Worm (Caenorhabditis elegans) whole organism, L3 larva: ENCODE results near the gene unc-2.

ENCODE experiments used
- R02D3.7 ChIP-seq: fragments of 150-350 bp; optimal IDR thresholded peaks from 2 replicates; lab custom pipeline; 2014; ENCODE audit warnings: missing biosample characterization, missing genetic modification characterization
- ZK546.5 ChIP-seq: sonication (generic microtip); optimal IDR thresholded peaks from 2 replicates; lab custom pipeline; 2017; ENCODE audit warnings: missing biosample characterization, missing genetic modification characterization
- aly-2 ChIP-seq: fragments of 150-350 bp; optimal IDR thresholded peaks from 2 replicates; lab custom pipeline; 2014; ENCODE audit warnings: missing biosample characterization, missing genetic modification characterization
- ama-1 ChIP-seq: fragments of 150-350 bp; optimal IDR thresholded peaks from 2 replicates; lab custom pipeline; 2018
- ceh-16 ChIP-seq: sonication (generic microtip); optimal IDR thresholded peaks from 2 replicates; lab custom pipeline; 2017; ENCODE audit warnings: missing biosample characterization, missing genetic modification characterization
- ceh-28 ChIP-seq: fragments of 150-350 bp; optimal IDR thresholded peaks from 2 replicates; lab custom pipeline; 2014; ENCODE audit warnings: missing biosample characterization, missing genetic modification reagents, missing genetic modification characterization
- ceh-82 ChIP-seq: fragments of 150-350 bp; optimal IDR thresholded peaks from 2 replicates; lab custom pipeline; 2014; ENCODE audit warnings: missing biosample characterization, missing genetic modification characterization
- ceh-9 ChIP-seq: sonication (generic microtip); optimal IDR thresholded peaks from 2 replicates; lab custom pipeline; 2018; ENCODE audit warnings: missing biosample characterization, missing genetic modification characterization
- daf-12 ChIP-seq: fragments of 150-350 bp; optimal IDR thresholded peaks from 2 replicates; lab custom pipeline; 2014; ENCODE audit warnings: missing biosample characterization, missing genetic modification reagents, missing genetic modification characterization
- egl-27 ChIP-seq: sonication (generic microtip); optimal IDR thresholded peaks from 4 replicates; lab custom pipeline; 2017; ENCODE audit warnings: missing biosample characterization, missing genetic modification reagents, missing genetic modification characterization
- egl-5 ChIP-seq: fragments of 150-350 bp; optimal IDR thresholded peaks from 2 replicates; lab custom pipeline; 2017; ENCODE audit warnings: missing biosample characterization, missing genetic modification reagents, missing genetic modification characterization, inconsistent platforms
- elt-1 ChIP-seq: fragments of 150-350 bp; optimal IDR thresholded peaks from 2 replicates; lab custom pipeline; 2014; ENCODE audit warnings: missing biosample characterization, missing genetic modification characterization
- elt-2 ChIP-seq: sonication (generic microtip); optimal IDR thresholded peaks from 2 replicates; lab custom pipeline; 2016; ENCODE audit warnings: missing genetic modification reagents, mild to moderate bottlenecking, missing genetic modification characterization, missing compliant biosample characterization
- elt-3 ChIP-seq, 3 experiments: fragments of 150-350 bp in 1 of 3; sonication (generic microtip) in 2 of 3; optimal IDR thresholded peaks; 2 replicates in 2 of 3; 4 replicates in 1 of 3; lab custom pipeline; 2014 to 2017; ENCODE audit warnings: missing biosample characterization in 3 of 3, missing genetic modification characterization in 3 of 3
- eor-1 ChIP-seq, 2 experiments: fragments of 150-350 bp; optimal IDR thresholded peaks; 2 replicates each; lab custom pipeline; 2014 to 2018; ENCODE audit warnings: missing biosample characterization in 2 of 2, missing genetic modification characterization in 2 of 2
- fkh-10 ChIP-seq: sonication (generic microtip); optimal IDR thresholded peaks from 2 replicates; lab custom pipeline; 2017; ENCODE audit warnings: missing biosample characterization, missing genetic modification reagents, missing genetic modification characterization
- fkh-2 ChIP-seq: fragments of 150-350 bp; optimal IDR thresholded peaks from 2 replicates; lab custom pipeline; 2014; ENCODE audit warnings: missing biosample characterization, missing genetic modification reagents, missing genetic modification characterization
- fos-1 ChIP-seq: fragments of 150-350 bp; optimal IDR thresholded peaks from 2 replicates; lab custom pipeline; 2014; ENCODE audit warnings: missing biosample characterization, missing genetic modification characterization
- hmg-11 ChIP-seq: sonication (generic microtip); optimal IDR thresholded peaks from 2 replicates; lab custom pipeline; 2016; ENCODE audit warnings: missing genetic modification characterization, missing compliant biosample characterization
- jun-1 ChIP-seq: fragments of 150-350 bp; optimal IDR thresholded peaks from 2 replicates; lab custom pipeline; 2014; ENCODE audit warnings: missing biosample characterization, missing genetic modification reagents, missing genetic modification characterization
- lin-15B ChIP-seq: fragments of 150-350 bp; optimal IDR thresholded peaks from 2 replicates; lab custom pipeline; 2014; ENCODE audit warnings: missing biosample characterization, missing genetic modification characterization
- lin-39 ChIP-seq: fragments of 150-350 bp; optimal IDR thresholded peaks from 2 replicates; lab custom pipeline; 2018; ENCODE audit warnings: missing biosample characterization, missing genetic modification reagents, missing genetic modification characterization
- lsy-12 ChIP-seq: sonication (generic microtip); optimal IDR thresholded peaks from 2 replicates; lab custom pipeline; 2016; ENCODE audit warnings: mild to moderate bottlenecking, missing genetic modification characterization, missing compliant biosample characterization
- mdl-1 ChIP-seq: fragments of 150-350 bp; optimal IDR thresholded peaks from 2 replicates; lab custom pipeline; 2014; ENCODE audit warnings: missing biosample characterization, missing genetic modification characterization
- mml-1 ChIP-seq: fragments of 150-350 bp; sonication (generic microtip); optimal IDR thresholded peaks from 3 replicates; lab custom pipeline; 2014; ENCODE audit warnings: missing biosample characterization, missing genetic modification characterization
- nfya-1 ChIP-seq: sonication (generic microtip); optimal IDR thresholded peaks from 2 replicates; lab custom pipeline; 2017; ENCODE audit warnings: missing genetic modification characterization, mild to moderate bottlenecking, missing compliant biosample characterization, antibody characterized with exemption, moderate library complexity; ENCODE audit not compliant: insufficient read depth
- nhr-11 ChIP-seq: fragments of 150-350 bp; optimal IDR thresholded peaks from 2 replicates; lab custom pipeline; 2014; ENCODE audit warnings: missing biosample characterization, missing genetic modification characterization
- nhr-12 ChIP-seq: fragments of 150-350 bp; optimal IDR thresholded peaks from 2 replicates; lab custom pipeline; 2014; ENCODE audit warnings: missing biosample characterization, missing genetic modification characterization
- nhr-23 ChIP-seq: fragments of 150-350 bp; optimal IDR thresholded peaks from 2 replicates; lab custom pipeline; 2014; ENCODE audit warnings: missing biosample characterization, missing genetic modification reagents, missing genetic modification characterization
- nhr-237 ChIP-seq: fragments of 150-350 bp; optimal IDR thresholded peaks from 2 replicates; lab custom pipeline; 2014; ENCODE audit warnings: missing biosample characterization, missing genetic modification characterization
- nhr-25 ChIP-seq: sonication (generic microtip); optimal IDR thresholded peaks from 2 replicates; lab custom pipeline; 2017; ENCODE audit warnings: missing biosample characterization, missing genetic modification characterization
- nhr-28 ChIP-seq: fragments of 150-350 bp; optimal IDR thresholded peaks from 2 replicates; lab custom pipeline; 2014; ENCODE audit warnings: missing biosample characterization, missing genetic modification characterization
- nhr-43 ChIP-seq: sonication (generic microtip); optimal IDR thresholded peaks from 2 replicates; lab custom pipeline; 2016; ENCODE audit warnings: mild to moderate bottlenecking, missing genetic modification characterization, missing compliant biosample characterization; ENCODE audit not compliant: poor library complexity, severe bottlenecking
- nhr-67 ChIP-seq: fragments of 150-350 bp; optimal IDR thresholded peaks from 2 replicates; lab custom pipeline; 2014; ENCODE audit warnings: missing biosample characterization, missing genetic modification characterization
- nhr-76 ChIP-seq: fragments of 150-350 bp; sonication (generic microtip); optimal IDR thresholded peaks from 5 replicates; lab custom pipeline; 2014; ENCODE audit warnings: missing biosample characterization, missing genetic modification characterization
- nhr-77 ChIP-seq: fragments of 150-350 bp; optimal IDR thresholded peaks from 2 replicates; lab custom pipeline; 2014; ENCODE audit warnings: missing biosample characterization, missing genetic modification characterization
- pha-4 ChIP-seq: fragments of 150-350 bp; optimal IDR thresholded peaks from 2 replicates; lab custom pipeline; 2014; ENCODE audit warnings: missing biosample characterization, missing genetic modification reagents, missing genetic modification characterization
- pqm-1 ChIP-seq: fragments of 150-350 bp; optimal IDR thresholded peaks from 2 replicates; lab custom pipeline; 2017; ENCODE audit warnings: missing biosample characterization, missing genetic modification characterization, inconsistent platforms
- sea-2 ChIP-seq: fragments of 150-350 bp; sonication (generic microtip); optimal IDR thresholded peaks from 4 replicates; lab custom pipeline; 2014; ENCODE audit warnings: missing biosample characterization, missing genetic modification reagents, missing genetic modification characterization
- skn-1 ChIP-seq: fragments of 150-350 bp; optimal IDR thresholded peaks from 2 replicates; lab custom pipeline; 2014; ENCODE audit warnings: missing biosample characterization, missing genetic modification characterization
- snpc-4 ChIP-seq: fragments of 150-350 bp; optimal IDR thresholded peaks from 2 replicates; lab custom pipeline; 2014; ENCODE audit warnings: missing biosample characterization, missing genetic modification characterization
- tbx-2 ChIP-seq: sonication (generic microtip); optimal IDR thresholded peaks from 2 replicates; lab custom pipeline; 2016; ENCODE audit warnings: mild to moderate bottlenecking, missing genetic modification characterization, missing compliant biosample characterization
- unc-39 ChIP-seq: sonication (generic microtip); optimal IDR thresholded peaks from 4 replicates; lab custom pipeline; 2017; ENCODE audit warnings: missing biosample characterization, missing genetic modification characterization
- unc-62 ChIP-seq: fragments of 150-350 bp; sonication (generic microtip); optimal IDR thresholded peaks from 4 replicates; lab custom pipeline; 2014; ENCODE audit warnings: missing biosample characterization, missing genetic modification reagents, missing genetic modification characterization
- zag-1 ChIP-seq: fragments of 150-350 bp; optimal IDR thresholded peaks from 2 replicates; lab custom pipeline; 2014; ENCODE audit warnings: missing biosample characterization, missing genetic modification characterization
- ztf-11 ChIP-seq: fragments of 150-350 bp; optimal IDR thresholded peaks from 2 replicates; lab custom pipeline; 2014; ENCODE audit warnings: missing biosample characterization, missing genetic modification characterization
- ztf-4 ChIP-seq: fragments of 150-350 bp; optimal IDR thresholded peaks from 2 replicates; lab custom pipeline; 2014; ENCODE audit warnings: missing biosample characterization, missing genetic modification characterization

The unc-2 gene

DNA sequence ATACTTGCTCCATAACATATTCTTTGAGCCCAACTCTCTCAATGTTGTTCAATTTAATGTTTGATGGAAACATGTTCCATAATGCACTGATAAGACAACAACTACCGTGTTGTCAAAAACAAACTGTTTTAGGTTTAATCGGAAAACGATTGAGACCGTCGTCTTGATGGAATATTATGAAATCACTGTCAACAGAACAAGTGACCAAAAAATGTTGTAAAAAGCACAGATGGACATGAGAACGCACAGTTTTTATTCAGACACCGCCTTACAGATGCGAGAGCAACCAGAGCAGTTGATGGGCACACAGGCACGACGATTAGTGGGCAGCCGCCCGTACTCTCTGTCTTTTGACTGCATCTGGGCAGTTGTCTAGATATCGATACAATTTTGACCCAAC is 70.3 kb downstream of the unc-2 start:
- no peak for TF ChIP-seq jun-1 (tag; lab: Kevin White, UChicago)
- no peak for TF ChIP-seq nhr-11 (tag; lab: Kevin White, UChicago)
- TF ChIP-seq ama-1 (lab: Kevin White, UChicago), result no peak
- TF ChIP-seq hmg-11 (tag; lab: Kevin White, UChicago), result no peak
- TF ChIP-seq eor-1 (tag; optimal IDR thresholded peaks at IDR 0.05; lab: Kevin White, UChicago), result no peak
- peak; percentile 43 for TF ChIP-seq pqm-1 (tag; lab: Kevin White, UChicago)
- TF ChIP-seq zag-1 (tag; lab: Kevin White, UChicago), result no peak
- no peak for TF ChIP-seq elt-1
- TF ChIP-seq pha-4 (tag; lab: Kevin White, UChicago), result no peak
- no peak for TF ChIP-seq nhr-12
- TF ChIP-seq nhr-23, result no peak
- no peak for TF ChIP-seq ceh-9
- TF ChIP-seq elt-2 (tag; lab: Kevin White, UChicago), result peak; percentile 49

DNA sequence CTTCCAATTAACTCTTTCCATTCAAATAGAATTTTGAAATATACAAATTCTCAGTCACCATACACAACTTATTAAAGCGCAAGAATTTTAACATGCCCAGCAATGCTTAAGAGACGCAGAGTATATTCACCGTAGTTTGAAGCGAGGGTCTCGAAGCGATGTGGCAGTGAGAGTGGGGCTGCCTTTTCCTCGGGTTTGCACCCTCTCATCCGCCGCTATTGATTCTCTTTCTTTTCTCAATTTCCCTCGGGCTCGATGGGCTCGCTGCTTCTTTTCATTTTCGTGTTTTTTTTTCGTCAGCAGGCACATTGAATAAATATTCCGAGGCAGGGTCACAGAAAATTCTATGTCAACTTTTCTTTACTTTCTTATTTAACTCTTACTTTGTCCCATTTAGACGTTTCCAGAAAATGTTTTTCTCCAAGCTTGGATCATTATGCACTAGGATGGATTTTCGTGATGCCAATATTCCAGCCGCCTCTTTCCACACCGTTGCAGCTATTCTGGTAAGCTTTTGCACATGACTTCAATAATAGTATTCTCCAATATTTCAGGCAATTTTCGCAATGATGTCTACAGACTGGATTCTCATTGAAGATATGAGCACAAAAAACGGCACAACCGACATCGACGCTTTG is 74.6 kb downstream of the unc-2 start, which contains the start of gene T14G11.1:
T14G11.1 (plus strand) TSS at position 408 of the 638 bp plus-strand sequence.
- peak; percentile 89 for TF ChIP-seq hmg-11 (tag; lab: Kevin White, UChicago)
- TF ChIP-seq ztf-11, result no peak
- peak; percentile 53 for TF ChIP-seq nhr-43 (tag; lab: Kevin White, UChicago)
- TF ChIP-seq aly-2 (tag; lab: Kevin White, UChicago), result no peak
- no peak for TF ChIP-seq nhr-77
- TF ChIP-seq skn-1, result peak; percentile 65
- TF ChIP-seq fos-1 (tag; lab: Kevin White, UChicago), result no peak
- no peak for TF ChIP-seq mml-1 (tag; lab: Kevin White, UChicago)
- TF ChIP-seq ceh-16 (tag; lab: Kevin White, UChicago), result no peak
- peak; percentile 40 for TF ChIP-seq elt-2 (tag; lab: Kevin White, UChicago)
- no peak for TF ChIP-seq nhr-237 (tag; lab: Kevin White, UChicago)
- TF ChIP-seq unc-62, result no peak
- no peak for TF ChIP-seq elt-3 (tag; optimal IDR thresholded peaks at IDR 0.05; lab: Kevin White, UChicago)
- TF ChIP-seq nhr-28 (tag; lab: Kevin White, UChicago), result no peak
- TF ChIP-seq eor-1 (tag; optimal IDR thresholded peaks at IDR 0.05; lab: Kevin White, UChicago), result no peak
- peak; percentile 72 for TF ChIP-seq lsy-12 (tag; lab: Kevin White, UChicago)
- TF ChIP-seq ceh-82, result no peak
- no peak for TF ChIP-seq unc-39
- peak; percentile 19 for TF ChIP-seq pqm-1 (tag; lab: Kevin White, UChicago)
- no peak for TF ChIP-seq nhr-76
- TF ChIP-seq nhr-12, result no peak
- no peak for TF ChIP-seq ceh-9
- peak; percentile 69 for TF ChIP-seq nhr-23
- peak; percentile 5 for TF ChIP-seq nhr-25 (tag; lab: Kevin White, UChicago)
- no peak for TF ChIP-seq nhr-11 (tag; lab: Kevin White, UChicago)
- TF ChIP-seq zag-1 (tag; lab: Kevin White, UChicago), result no peak
- TF ChIP-seq R02D3.7 (tag; lab: Kevin White, UChicago), result peak; percentile 22
- no peak for TF ChIP-seq fkh-2
- TF ChIP-seq lin-39 (tag; lab: Kevin White, UChicago), result peak; percentile 88
- no peak for TF ChIP-seq ZK546.5 (tag; lab: Kevin White, UChicago)
- no peak for TF ChIP-seq daf-12 (tag; lab: Kevin White, UChicago)
- TF ChIP-seq egl-27 (tag; lab: Kevin White, UChicago), result no peak
- peak; percentile 17 for TF ChIP-seq jun-1 (tag; lab: Kevin White, UChicago)
- TF ChIP-seq tbx-2 (tag; lab: Kevin White, UChicago), result peak; percentile 34
- no peak for TF ChIP-seq mdl-1 (tag; lab: Kevin White, UChicago)
- no peak for TF ChIP-seq sea-2 (GFP tag; lab: Kevin White, UChicago)
- peak; percentile 63 for TF ChIP-seq fkh-10 (GFP tag; lab: Kevin White, UChicago)
- no peak for TF ChIP-seq nhr-67
- peak; percentile 68 for TF ChIP-seq lin-15B
- TF ChIP-seq elt-1, result no peak
- TF ChIP-seq snpc-4 (tag; lab: Kevin White, UChicago), result peak; percentile 65
- peak; percentile 95 for TF ChIP-seq nfya-1 (tag; lab: Kevin White, UChicago)
- peak; percentile 53 for TF ChIP-seq egl-5 (tag; lab: Kevin White, UChicago)
- no peak for TF ChIP-seq ztf-4 (tag; lab: Kevin White, UChicago)
- TF ChIP-seq pha-4 (tag; lab: Kevin White, UChicago), result peak; percentile 83
- TF ChIP-seq ama-1 (lab: Kevin White, UChicago), result peak; percentile 36
- TF ChIP-seq ceh-28 (tag; lab: Kevin White, UChicago), result peak; percentile 62
